Fruit fly (Drosophila melanogaster) whole organism, embryonic: Measurements from ENCODE around the gene Kr-h1.

Experiments used
- ATbp ChIP-seq: fragments of 200-800 bp; sonication (Bioruptor generic); optimal IDR thresholded peaks from 2 replicates; lab custom pipeline; 2017; ENCODE audit warnings: missing biosample characterization, mild to moderate bottlenecking, missing genetic modification characterization, missing genetic modification reagents
- CG11247 ChIP-seq: fragments of 200-800 bp; sonication (Bioruptor generic); IDR thresholded peaks from 2 replicates; pipeline ENCODE4 v1.3.6; 2022; ENCODE audit warnings: missing biosample characterization, missing genetic modification characterization
- CG11696 ChIP-seq: fragments of 200-800 bp; sonication (Bioruptor generic); IDR thresholded peaks from 2 replicates; pipeline ENCODE4 v1.3.6; 2022; ENCODE audit warnings: missing biosample characterization, missing genetic modification characterization
- CG12219 ChIP-seq: fragments of 200-800 bp; sonication (Bioruptor generic); optimal IDR thresholded peaks from 3 replicates; lab custom pipeline; 2018; ENCODE audit warnings: missing biosample characterization, mild to moderate bottlenecking, missing genetic modification characterization
- CG12236 ChIP-seq: fragments of 200-800 bp; sonication (Bioruptor generic); optimal IDR thresholded peaks from 2 replicates; lab custom pipeline; 2016; ENCODE audit warnings: missing biosample characterization, missing genetic modification characterization
- CG12769 ChIP-seq: fragments of 200-800 bp; sonication (Bioruptor generic); optimal IDR thresholded peaks from 2 replicates; lab custom pipeline; 2019; ENCODE audit warnings: missing biosample characterization, mild to moderate bottlenecking, missing genetic modification characterization, moderate library complexity
- CG15601 ChIP-seq: fragments of 200-800 bp; sonication (Bioruptor generic); optimal IDR thresholded peaks from 3 replicates; lab custom pipeline; 2019; ENCODE audit warnings: missing biosample characterization, mild to moderate bottlenecking, missing genetic modification characterization, moderate library complexity
- CG16813 ChIP-seq: fragments of 200-800 bp; sonication (Bioruptor generic); IDR thresholded peaks from 3 replicates; pipeline ENCODE4 v1.3.6; 2022; ENCODE audit warnings: missing biosample characterization, missing genetic modification characterization; ENCODE audit not compliant: partially characterized antibody
- CG17359 ChIP-seq: fragments of 200-800 bp; sonication (Bioruptor generic); optimal IDR thresholded peaks from 3 replicates; lab custom pipeline; 2018; ENCODE audit warnings: missing biosample characterization, mild to moderate bottlenecking, missing genetic modification characterization, moderate library complexity
- CG17385 ChIP-seq: fragments of 200-800 bp; sonication (Bioruptor generic); optimal IDR thresholded peaks from 3 replicates; lab custom pipeline; 2018; ENCODE audit warnings: missing biosample characterization, mild to moderate bottlenecking, missing genetic modification characterization
- CG1792 ChIP-seq: fragments of 200-800 bp; sonication (Bioruptor generic); optimal IDR thresholded peaks from 2 replicates; lab custom pipeline; 2016; ENCODE audit warnings: missing biosample characterization, missing genetic modification characterization
- CG2129 ChIP-seq: fragments of 200-800 bp; sonication (Bioruptor generic); IDR thresholded peaks from 2 replicates; pipeline ENCODE4 v1.3.6; 2022; ENCODE audit warnings: missing biosample characterization, missing genetic modification characterization; ENCODE audit not compliant: partially characterized antibody
- CG33557 ChIP-seq: fragments of 200-800 bp; sonication (Bioruptor generic); optimal IDR thresholded peaks from 2 replicates; lab custom pipeline; 2019; ENCODE audit warnings: missing biosample characterization, mild to moderate bottlenecking, missing genetic modification characterization, moderate library complexity
- CG3407 ChIP-seq: fragments of 200-800 bp; sonication (Bioruptor generic); optimal IDR thresholded peaks from 2 replicates; lab custom pipeline; 2018; ENCODE audit warnings: missing biosample characterization, mild to moderate bottlenecking, missing genetic modification characterization
- CG4404 ChIP-seq: fragments of 200-800 bp; sonication (Bioruptor generic); IDR thresholded peaks from 2 replicates; pipeline ENCODE4 v1.3.6; 2022; ENCODE audit warnings: missing biosample characterization, missing genetic modification characterization
- CG5180 ChIP-seq: fragments of 200-800 bp; sonication (Bioruptor generic); optimal IDR thresholded peaks from 3 replicates; lab custom pipeline; 2017; ENCODE audit warnings: missing biosample characterization, missing genetic modification characterization, mild to moderate bottlenecking, moderate library complexity, missing genetic modification reagents
- H2.0 ChIP-seq: fragments of 200-800 bp; sonication (Bioruptor generic); IDR thresholded peaks from 2 replicates; pipeline ENCODE4 v1.3.6; 2022; ENCODE audit warnings: missing biosample characterization, missing genetic modification characterization
- HmgD ChIP-seq: fragments of 200-800 bp; sonication (Bioruptor generic); optimal IDR thresholded peaks from 3 replicates; lab custom pipeline; 2016; ENCODE audit warnings: missing biosample characterization, missing genetic modification characterization
- MTF-1 ChIP-seq: fragments of 200-800 bp; sonication (Bioruptor generic); optimal IDR thresholded peaks from 2 replicates; lab custom pipeline; 2018; ENCODE audit warnings: missing biosample characterization, mild to moderate bottlenecking, missing genetic modification characterization, borderline replicate concordance
- Mad ChIP-seq: fragments of 200-800 bp; sonication (Bioruptor generic); optimal IDR thresholded peaks from 2 replicates; lab custom pipeline; 2016; ENCODE audit warnings: missing biosample characterization, missing genetic modification characterization
- Mrtf ChIP-seq: fragments of 200-800 bp; sonication (Bioruptor generic); IDR thresholded peaks from 3 replicates; pipeline ENCODE4 v1.3.6; 2022; ENCODE audit warnings: missing biosample characterization, missing genetic modification characterization
- Nf-YB ChIP-seq: fragments of 200-800 bp; sonication (Bioruptor generic); optimal IDR thresholded peaks from 3 replicates; lab custom pipeline; 2019; ENCODE audit warnings: missing biosample characterization, mild to moderate bottlenecking, missing genetic modification characterization, moderate library complexity
- Oli ChIP-seq: fragments of 200-800 bp; sonication (Bioruptor generic); optimal IDR thresholded peaks from 2 replicates; lab custom pipeline; 2018; ENCODE audit warnings: missing biosample characterization, mild to moderate bottlenecking, missing genetic modification characterization, moderate library complexity
- Opbp ChIP-seq: fragments of 200-800 bp; sonication (Bioruptor generic); IDR thresholded peaks from 3 replicates; pipeline ENCODE4 v1.3.6; 2022; ENCODE audit warnings: missing biosample characterization, missing genetic modification characterization; ENCODE audit not compliant: partially characterized antibody
- PHDP ChIP-seq: fragments of 200-800 bp; sonication (Bioruptor generic); optimal IDR thresholded peaks from 3 replicates; lab custom pipeline; 2018; ENCODE audit warnings: missing biosample characterization, mild to moderate bottlenecking, missing genetic modification characterization, moderate library complexity
- ase ChIP-seq: fragments of 200-800 bp; sonication (Bioruptor generic); IDR thresholded peaks from 3 replicates; pipeline ENCODE4 v1.3.6; 2022; ENCODE audit warnings: missing biosample characterization, missing genetic modification characterization
- ash1 ChIP-seq: fragments of 200-800 bp; sonication (Bioruptor generic); optimal IDR thresholded peaks from 2 replicates; lab custom pipeline; 2018; ENCODE audit warnings: missing biosample characterization, mild to moderate bottlenecking, missing genetic modification characterization
- dmrt99B ChIP-seq: fragments of 200-800 bp; sonication (Bioruptor generic); optimal IDR thresholded peaks from 2 replicates; lab custom pipeline; 2018; ENCODE audit warnings: missing biosample characterization, mild to moderate bottlenecking, missing genetic modification characterization, moderate library complexity
- dysf ChIP-seq: fragments of 200-800 bp; sonication (Bioruptor generic); IDR thresholded peaks from 3 replicates; pipeline ENCODE4 v1.3.6; 2022; ENCODE audit warnings: missing biosample characterization, missing genetic modification characterization
- en ChIP-seq: fragments of 200-800 bp; sonication (Bioruptor generic); optimal IDR thresholded peaks from 2 replicates; lab custom pipeline; 2016; ENCODE audit warnings: missing biosample characterization, missing genetic modification characterization
- eve ChIP-seq, 2 experiments: fragments of >200 bp; optimal IDR thresholded peaks; 2 replicates each; lab custom pipeline; 2017; ENCODE audit warnings: missing biosample characterization in 2 of 2, missing genetic modification characterization in 2 of 2
- fd3F ChIP-seq: fragments of 200-800 bp; sonication (Bioruptor generic); optimal IDR thresholded peaks from 2 replicates; lab custom pipeline; 2018; ENCODE audit warnings: missing biosample characterization, mild to moderate bottlenecking, missing genetic modification characterization, moderate library complexity
- gfzf ChIP-seq: fragments of 200-800 bp; sonication (Bioruptor generic); optimal IDR thresholded peaks from 2 replicates; lab custom pipeline; 2016; ENCODE audit warnings: missing biosample characterization, mild to moderate bottlenecking, missing genetic modification characterization, moderate library complexity
- gsb ChIP-seq: fragments of 200-800 bp; sonication (Bioruptor generic); IDR thresholded peaks from 2 replicates; pipeline ENCODE4 v1.3.6; 2022; ENCODE audit warnings: missing biosample characterization, missing genetic modification characterization
- h ChIP-seq: fragments of >200 bp; optimal IDR thresholded peaks from 2 replicates; lab custom pipeline; 2017
- hth ChIP-seq: fragments of >200 bp; optimal IDR thresholded peaks from 2 replicates; lab custom pipeline; 2017; ENCODE audit warnings: inconsistent platforms
- inv ChIP-seq: fragments of 200-800 bp; sonication (Bioruptor generic); IDR thresholded peaks from 2 replicates; pipeline ENCODE4 v1.3.6; 2022; ENCODE audit warnings: missing biosample characterization, missing genetic modification characterization; ENCODE audit not compliant: partially characterized antibody
- jumu ChIP-seq: fragments of 200-800 bp; sonication (Bioruptor generic); optimal IDR thresholded peaks from 3 replicates; lab custom pipeline; 2016; ENCODE audit warnings: missing biosample characterization, missing genetic modification characterization
- kay ChIP-seq: fragments of 200-800 bp; sonication (Bioruptor generic); optimal IDR thresholded peaks from 2 replicates; lab custom pipeline; 2016; ENCODE audit warnings: missing biosample characterization, missing genetic modification characterization
- kni ChIP-seq: fragments of 200-800 bp; sonication (Bioruptor generic); optimal IDR thresholded peaks from 3 replicates; lab custom pipeline; 2017; ENCODE audit warnings: mild to moderate bottlenecking, missing biosample characterization, missing genetic modification reagents, missing genetic modification characterization
- lab ChIP-seq: fragments of 200-800 bp; sonication (Bioruptor generic); optimal IDR thresholded peaks from 3 replicates; lab custom pipeline; 2017; ENCODE audit warnings: missing biosample characterization, missing genetic modification characterization, mild to moderate bottlenecking, moderate library complexity, missing genetic modification reagents
- nerfin-2 ChIP-seq: fragments of 200-800 bp; sonication (Bioruptor generic); IDR thresholded peaks from 2 replicates; pipeline ENCODE4 v1.3.6; 2022; ENCODE audit warnings: missing biosample characterization, missing genetic modification characterization; ENCODE audit not compliant: partially characterized antibody
- oc ChIP-seq: fragments of 200-800 bp; sonication (Bioruptor generic); optimal IDR thresholded peaks from 2 replicates; lab custom pipeline; 2018; ENCODE audit warnings: missing biosample characterization, mild to moderate bottlenecking, missing genetic modification characterization, moderate library complexity
- pros ChIP-seq: fragments of 200-800 bp; sonication (Bioruptor generic); optimal IDR thresholded peaks from 3 replicates; lab custom pipeline; 2019; ENCODE audit warnings: missing biosample characterization, mild to moderate bottlenecking, missing genetic modification characterization, moderate library complexity
- repo ChIP-seq: fragments of 200-800 bp; sonication (Bioruptor generic); optimal IDR thresholded peaks from 2 replicates; lab custom pipeline; 2016; ENCODE audit warnings: missing biosample characterization, missing genetic modification characterization
- sens-2 ChIP-seq: fragments of 200-800 bp; sonication (Bioruptor generic); IDR thresholded peaks from 2 replicates; pipeline ENCODE4 v1.3.6; 2022; ENCODE audit warnings: missing biosample characterization, missing genetic modification characterization
- sug ChIP-seq: fragments of 200-800 bp; optimal IDR thresholded peaks from 2 replicates; lab custom pipeline; 2019; ENCODE audit warnings: missing biosample characterization, mild to moderate bottlenecking, missing genetic modification characterization, moderate library complexity
- wor ChIP-seq: fragments of 200-800 bp; sonication (Bioruptor generic); IDR thresholded peaks from 2 replicates; pipeline ENCODE4 v1.3.6; 2022; ENCODE audit warnings: missing biosample characterization, missing genetic modification characterization

Kr-h1 gene

DNA sequence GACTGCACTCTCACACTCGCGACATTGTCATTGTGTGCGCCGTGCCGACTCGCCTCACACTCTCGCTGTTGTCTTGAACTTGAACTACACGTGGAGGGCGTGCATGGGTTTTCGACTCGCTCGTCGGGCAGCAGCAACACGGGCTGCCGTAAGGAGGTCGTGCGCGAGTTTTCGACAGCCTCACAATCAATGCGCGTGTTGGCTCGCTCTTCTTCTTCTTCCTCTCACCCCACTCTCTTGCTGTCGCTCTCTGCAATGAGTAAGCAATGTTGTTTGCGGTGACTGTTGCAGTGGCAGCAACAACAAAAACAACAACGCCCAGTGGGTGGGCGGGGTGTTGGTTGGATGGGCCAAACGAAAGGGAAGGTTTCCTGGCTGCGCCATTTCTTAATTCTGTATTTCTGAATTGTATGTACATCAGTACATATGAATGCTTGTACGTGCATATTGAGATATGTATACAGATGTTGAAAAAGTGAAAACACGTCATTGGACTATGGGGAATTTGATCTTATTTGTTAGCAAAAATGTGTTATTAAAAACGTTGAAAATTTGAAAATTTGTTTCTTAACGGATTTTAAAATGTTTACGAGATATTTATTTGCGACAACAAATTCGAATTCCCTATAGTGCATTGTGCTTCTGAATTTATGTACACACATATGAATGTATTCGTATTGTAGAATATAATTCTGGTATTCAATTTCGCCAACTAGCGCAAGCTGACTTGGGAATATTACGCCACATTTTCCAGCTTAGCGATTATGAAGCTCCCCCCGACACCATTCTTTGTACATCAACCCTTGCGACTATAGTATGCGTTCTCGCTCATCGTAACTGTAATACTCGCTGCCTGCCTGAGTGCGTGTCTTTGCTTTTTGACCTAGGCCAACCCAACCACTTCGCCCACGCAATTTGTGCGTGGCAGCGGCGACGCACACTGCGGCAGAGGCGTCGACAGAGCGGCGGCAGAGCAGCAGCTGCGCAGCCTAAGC lies 6.3 kb downstream of the Kr-h1 start (continued):
- TF ChIP-seq Mad (GFP tag; lab: Kevin White, UChicago) (no peak), Nf-YB (GFP tag; lab: Kevin White, UChicago) (no peak), en (GFP tag; lab: Kevin White, UChicago) (no peak), eve (GFP tag; optimal IDR thresholded peaks at IDR 0.05; lab: Kevin White, UChicago) (no peak), repo (GFP tag; lab: Kevin White, UChicago) (peak; percentile 40), CG3407 (no peak), CG33557 (GFP tag; lab: Kevin White, UChicago) (peak; percentile 50), CG17359 (tag; lab: Kevin White, UChicago) (peak; percentile 30), CG12769 (tag; lab: Kevin White, UChicago) (peak; percentile 81), h (no peak), CG11696 (GFP tag; lab: Robert Waterston, UW) (peak; percentile 40; the same call in 1 of the 2 replicates), Mrtf (GFP tag; lab: Robert Waterston, UW) (no peak), lab (GFP tag; lab: Kevin White, UChicago) (peak; percentile 46), Opbp (GFP tag; lab: Robert Waterston, UW) (peak; percentile 82), CG5180 (GFP tag; lab: Kevin White, UChicago) (peak; percentile 65), CG15601 (tag; lab: Kevin White, UChicago) (peak; percentile 36), kay (GFP tag; lab: Kevin White, UChicago) (peak; percentile 93), oc (tag; lab: Kevin White, UChicago) (peak; percentile 68), kni (GFP tag; lab: Kevin White, UChicago) (peak; percentile 97), CG4404 (GFP tag; lab: Robert Waterston, UW) (no peak), dysf (GFP tag; lab: Robert Waterston, UW) (no peak), CG1792 (GFP tag; lab: Kevin White, UChicago) (no peak), CG2129 (no peak), ATbp (GFP tag; lab: Kevin White, UChicago) (no peak), hth (lab: Kevin White, UChicago) (no peak), CG16813 (GFP tag; lab: Robert Waterston, UW) (peak; percentile 44; the same call in 1 of the 3 replicates), ash1 (GFP tag; lab: Kevin White, UChicago) (peak; percentile 58), sug (peak; percentile 79), PHDP (tag; lab: Kevin White, UChicago) (peak; percentile 50), fd3F (GFP tag; lab: Kevin White, UChicago) (peak; percentile 3), CG11247 (GFP tag; lab: Robert Waterston, UW) (no peak), CG17385 (peak; percentile 100), Oli (tag; lab: Kevin White, UChicago) (no peak), dmrt99B (peak; percentile 10), gfzf (no peak), CG12236 (no peak), ase (no peak), gsb (GFP tag; lab: Robert Waterston, UW) (no peak), MTF-1 (GFP tag; lab: Kevin White, UChicago) (peak; percentile 58), nerfin-2 (peak; percentile 51; the same call in 1 of the 2 replicates), inv (GFP tag; lab: Robert Waterston, UW) (no peak), HmgD (GFP tag; lab: Kevin White, UChicago) (peak; percentile 90), CG12219 (GFP tag; lab: Kevin White, UChicago) (no peak), wor (GFP tag; lab: Robert Waterston, UW) (no peak), H2.0 (GFP tag; lab: Robert Waterston, UW) (no peak), sens-2 (GFP tag; lab: Robert Waterston, UW) (no peak), jumu (GFP tag; lab: Kevin White, UChicago) (no peak), pros (GFP tag; lab: Kevin White, UChicago) (peak; percentile 99)
